Worm (Caenorhabditis elegans) whole organism, L4 larva: ENCODE results near the gene T28C12.15.
A peak's percentile ranks its signal among the peaks of the same experiment; 100 is the strongest.

Experiments
- D1046.2 ChIP-seq: fragments of 200-800 bp; sonication (Bioruptor generic); IDR thresholded peaks from 2 replicates; pipeline ENCODE4 v1.3.6; 2022; ENCODE audit warnings: missing genetic modification characterization, missing compliant biosample characterization
- F26F4.8 ChIP-seq: fragments of 200-800 bp; sonication (Bioruptor generic); conservative IDR thresholded peaks from 2 replicates; pipeline ENCODE4 v1.3.6; 2022; ENCODE audit warnings: missing genetic modification characterization, missing compliant biosample characterization
- F37D6.2 ChIP-seq: sonication (generic microtip); optimal IDR thresholded peaks from 2 replicates; lab custom pipeline; 2016; ENCODE audit warnings: mild to moderate bottlenecking, missing genetic modification characterization, missing compliant biosample characterization
- F44E2.7 ChIP-seq: fragments of 200-800 bp; sonication (Bioruptor generic); IDR thresholded peaks from 2 replicates; pipeline ENCODE4 v2.1.2; 2022; ENCODE audit warnings: missing genetic modification characterization, missing compliant biosample characterization
- R02D3.7 ChIP-seq: fragments of 150-350 bp; sonication (generic microtip); optimal IDR thresholded peaks from 3 replicates; lab custom pipeline; 2014; ENCODE audit warnings: missing biosample characterization, missing genetic modification characterization
- T20F7.1 ChIP-seq: fragments of 200-800 bp; sonication (Bioruptor generic); optimal IDR thresholded peaks from 2 replicates; lab custom pipeline; 2018; ENCODE audit warnings: mild to moderate bottlenecking, missing genetic modification characterization, missing compliant biosample characterization
- Y48G9A.11 ChIP-seq: fragments of 200-800 bp; sonication (Bioruptor generic); IDR thresholded peaks from 2 replicates; pipeline ENCODE4 v1.3.6; 2022; ENCODE audit warnings: missing genetic modification reagents, missing genetic modification characterization, missing compliant biosample characterization
- Y75B8A.6 ChIP-seq: fragments of 200-800 bp; sonication (Bioruptor generic); IDR thresholded peaks from 2 replicates; pipeline ENCODE4 v1.3.6; 2022; ENCODE audit warnings: missing genetic modification reagents, missing genetic modification characterization, missing compliant biosample characterization
- ZK337.2 ChIP-seq: fragments of 200-800 bp; sonication (Bioruptor generic); IDR thresholded peaks from 2 replicates; pipeline ENCODE4 v1.3.6; 2022; ENCODE audit warnings: missing genetic modification reagents, missing genetic modification characterization, missing compliant biosample characterization
- aha-1 ChIP-seq: fragments of 150-350 bp; peaks from one replicate; lab custom pipeline; 2014; ENCODE audit warnings: missing biosample characterization, missing genetic modification characterization
- arid-1 ChIP-seq: fragments of 200-800 bp; sonication (Bioruptor generic); conservative IDR thresholded peaks from 2 replicates; pipeline ENCODE4 v1.3.6; 2022; ENCODE audit warnings: missing genetic modification reagents, missing genetic modification characterization, missing compliant biosample characterization
- ceh-44 ChIP-seq: fragments of 200-800 bp; sonication (Bioruptor generic); IDR thresholded peaks from 2 replicates; pipeline ENCODE4 v1.3.6; 2022; ENCODE audit warnings: missing genetic modification reagents, missing genetic modification characterization, missing compliant biosample characterization
- ces-1 ChIP-seq: fragments of 150-350 bp; sonication (generic microtip); optimal IDR thresholded peaks from 4 replicates; lab custom pipeline; 2014; ENCODE audit warnings: missing biosample characterization, missing genetic modification reagents, missing genetic modification characterization
- daf-12 ChIP-seq: fragments of 150-350 bp; optimal IDR thresholded peaks from 2 replicates; lab custom pipeline; 2014; ENCODE audit warnings: missing biosample characterization, missing genetic modification reagents, missing genetic modification characterization
- daf-16 ChIP-seq, 3 experiments: sonication (generic microtip); optimal IDR thresholded peaks; 2 replicates each; lab custom pipeline; 2016 to 2017; ENCODE audit warnings: missing genetic modification characterization in 3 of 3, missing genetic modification reagents in 3 of 3, mild to moderate bottlenecking in 2 of 3, missing compliant biosample characterization in 2 of 3, missing biosample characterization in 1 of 3, moderate library complexity in 1 of 3
- dmd-9 ChIP-seq: fragments of 200-800 bp; sonication (Bioruptor generic); IDR thresholded peaks from 2 replicates; pipeline ENCODE4 v1.3.6; 2022; ENCODE audit warnings: missing genetic modification reagents, missing genetic modification characterization, missing compliant biosample characterization
- dve-1 ChIP-seq: sonication (generic microtip); optimal IDR thresholded peaks from 2 replicates; lab custom pipeline; 2017; ENCODE audit warnings: antibody characterized with exemption, mild to moderate bottlenecking, missing genetic modification characterization, missing compliant biosample characterization; ENCODE audit not compliant: insufficient read depth
- egl-43 ChIP-seq: fragments of 200-800 bp; sonication (Bioruptor generic); IDR thresholded peaks from 2 replicates; pipeline ENCODE4 v1.3.6; 2022; ENCODE audit warnings: missing genetic modification reagents, missing genetic modification characterization, missing compliant biosample characterization
- fos-1 ChIP-seq: fragments of 150-350 bp; optimal IDR thresholded peaks from 2 replicates; lab custom pipeline; 2014; ENCODE audit warnings: missing biosample characterization, missing genetic modification characterization
- gei-8 ChIP-seq: fragments of 200-800 bp; sonication (Bioruptor generic); optimal IDR thresholded peaks from 2 replicates; lab custom pipeline; 2018; ENCODE audit warnings: mild to moderate bottlenecking, missing genetic modification characterization, missing compliant biosample characterization
- hif-1 ChIP-seq, 2 experiments: sonication (generic microtip); optimal IDR thresholded peaks; 2 replicates each; lab custom pipeline; 2016 to 2017; ENCODE audit warnings: missing compliant biosample characterization in 2 of 2, missing genetic modification characterization in 2 of 2, missing genetic modification reagents in 2 of 2, missing genotype in 2 of 2, mild to moderate bottlenecking in 1 of 2
- hmg-1.1 ChIP-seq: fragments of 200-800 bp; sonication (Bioruptor generic); IDR thresholded peaks from 2 replicates; pipeline ENCODE4 v1.3.6; 2022; ENCODE audit warnings: missing genetic modification reagents, missing genetic modification characterization, missing compliant biosample characterization
- jun-1 ChIP-seq: fragments of 150-350 bp; optimal IDR thresholded peaks from 2 replicates; lab custom pipeline; 2014; ENCODE audit warnings: missing biosample characterization, missing genetic modification reagents, missing genetic modification characterization
- lin-1 ChIP-seq: fragments of 200-800 bp; sonication (Bioruptor generic); IDR thresholded peaks from 2 replicates; pipeline ENCODE4 v1.3.6; 2022; ENCODE audit warnings: missing genetic modification reagents, missing genetic modification characterization, missing compliant biosample characterization
- lin-29 ChIP-seq: fragments of 200-800 bp; sonication (Bioruptor generic); IDR thresholded peaks from 2 replicates; pipeline ENCODE4 v1.3.6; 2022; ENCODE audit warnings: missing genetic modification reagents, missing genetic modification characterization, missing compliant biosample characterization
- madf-5 ChIP-seq, 2 experiments: fragments of 200-800 bp; sonication (Bioruptor generic); IDR thresholded peaks; 2 replicates each; pipeline ENCODE4 v1.3.6; 2022; ENCODE audit warnings: missing compliant biosample characterization in 2 of 2, missing genetic modification characterization in 2 of 2
- madf-9 ChIP-seq: fragments of 200-800 bp; sonication (Bioruptor generic); conservative IDR thresholded peaks from 2 replicates; pipeline ENCODE4 v1.3.6; 2022; ENCODE audit warnings: missing genetic modification reagents, missing genetic modification characterization, missing compliant biosample characterization
- mdl-1 ChIP-seq, 2 experiments: fragments of 150-350 bp in 1 of 2; sonication (generic microtip) in 1 of 2; optimal IDR thresholded peaks; 2 replicates each; lab custom pipeline; 2014 to 2017; ENCODE audit warnings: missing biosample characterization in 2 of 2, missing genetic modification characterization in 2 of 2
- mep-1 ChIP-seq: fragments of 150-350 bp; sonication (generic microtip); optimal IDR thresholded peaks from 3 replicates; lab custom pipeline; 2014; ENCODE audit warnings: missing biosample characterization, missing genetic modification characterization
- mes-2 ChIP-seq: sonication (generic microtip); optimal IDR thresholded peaks from 2 replicates; lab custom pipeline; 2016; ENCODE audit warnings: missing genotype, mild to moderate bottlenecking, missing genetic modification characterization, missing compliant biosample characterization; ENCODE audit not compliant: poor library complexity, severe bottlenecking
- mxl-2 ChIP-seq: fragments of 200-800 bp; sonication (Bioruptor generic); conservative IDR thresholded peaks from 2 replicates; pipeline ENCODE4 v1.3.6; 2022; ENCODE audit warnings: missing genetic modification reagents, missing genetic modification characterization, missing compliant biosample characterization
- nhr-102 ChIP-seq: sonication (generic microtip); optimal IDR thresholded peaks from 2 replicates; lab custom pipeline; 2016; ENCODE audit warnings: mild to moderate bottlenecking, missing genetic modification characterization, moderate library complexity, missing compliant biosample characterization
- nhr-111 ChIP-seq: fragments of 200-800 bp; sonication (Bioruptor generic); optimal IDR thresholded peaks from 2 replicates; lab custom pipeline; 2018; ENCODE audit warnings: mild to moderate bottlenecking, missing genetic modification characterization, missing compliant biosample characterization
- nhr-48 ChIP-seq: sonication (generic microtip); optimal IDR thresholded peaks from 2 replicates; lab custom pipeline; 2016; ENCODE audit warnings: mild to moderate bottlenecking, missing genetic modification characterization, missing compliant biosample characterization
- nhr-76 ChIP-seq: fragments of 150-350 bp; optimal IDR thresholded peaks from 2 replicates; lab custom pipeline; 2014; ENCODE audit warnings: missing biosample characterization, missing genetic modification characterization
- nhr-77 ChIP-seq: fragments of 150-350 bp; optimal IDR thresholded peaks from 2 replicates; lab custom pipeline; 2014; ENCODE audit warnings: missing biosample characterization, missing genetic modification characterization
- php-3 ChIP-seq: fragments of 200-800 bp; sonication (Bioruptor generic); IDR thresholded peaks from 2 replicates; pipeline ENCODE4 v1.3.6; 2022; ENCODE audit warnings: missing genetic modification reagents, missing genetic modification characterization, missing compliant biosample characterization
- saeg-2 ChIP-seq: fragments of 200-800 bp; sonication (Bioruptor generic); IDR thresholded peaks from 2 replicates; pipeline ENCODE4 v1.3.6; 2022; ENCODE audit warnings: missing genetic modification reagents, missing genetic modification characterization, missing compliant biosample characterization
- snpc-1.2 ChIP-seq: fragments of 200-800 bp; sonication (Bioruptor generic); IDR thresholded peaks from 2 replicates; pipeline ENCODE4 v1.3.6; 2022; ENCODE audit warnings: missing genetic modification reagents, missing genetic modification characterization, missing compliant biosample characterization
- snpc-4 ChIP-seq: fragments of 150-350 bp; optimal IDR thresholded peaks from 2 replicates; lab custom pipeline; 2014; ENCODE audit warnings: missing biosample characterization, missing genetic modification characterization
- spr-1 ChIP-seq: sonication (generic microtip); optimal IDR thresholded peaks from 2 replicates; lab custom pipeline; 2016; ENCODE audit warnings: mild to moderate bottlenecking, missing genetic modification characterization, missing compliant biosample characterization
- spr-3 ChIP-seq: fragments of 200-800 bp; sonication (Bioruptor generic); optimal IDR thresholded peaks from 2 replicates; lab custom pipeline; 2018; ENCODE audit warnings: mild to moderate bottlenecking, missing genetic modification characterization, missing compliant biosample characterization
- tra-1 ChIP-seq: fragments of 200-800 bp; sonication (Bioruptor generic); IDR thresholded peaks from 2 replicates; pipeline ENCODE4 v1.3.6; 2022; ENCODE audit warnings: missing genetic modification reagents, missing genetic modification characterization, missing compliant biosample characterization
- vab-7 ChIP-seq: fragments of 200-800 bp; sonication (Bioruptor generic); IDR thresholded peaks from 2 replicates; pipeline ENCODE4 v1.3.6; 2022; ENCODE audit warnings: missing genetic modification reagents, missing genetic modification characterization, missing compliant biosample characterization
- zfp-3 ChIP-seq: fragments of 200-800 bp; sonication (Bioruptor generic); conservative IDR thresholded peaks from 2 replicates; pipeline ENCODE4 v1.3.6; 2022; ENCODE audit warnings: missing genetic modification reagents, missing genetic modification characterization, missing compliant biosample characterization
- ztf-11 ChIP-seq: fragments of 150-350 bp; optimal IDR thresholded peaks from 2 replicates; lab custom pipeline; 2014; ENCODE audit warnings: missing biosample characterization, missing genetic modification characterization

The T28C12.15 gene

ce11 chrV:6336108-6336507 lies 14.5 kb upstream of the T28C12.15 start, which contains the start of gene T28C12.6:
Gene T28C12.6, minus strand, starts transcription at chrV:6336119.
- no peak for TF ChIP-seq daf-12 (tag; lab: Kevin White, UChicago)
- TF ChIP-seq fos-1 (tag; lab: Kevin White, UChicago), result no peak
- no peak for TF ChIP-seq php-3 (GFP tag; lab: Robert Waterston, UW)
- no peak for TF ChIP-seq hif-1 (tag; optimal IDR thresholded peaks at IDR 0.05; lab: Kevin White, UChicago)
- no peak for TF ChIP-seq T20F7.1
- no peak for TF ChIP-seq R02D3.7 (tag; lab: Kevin White, UChicago)
- TF ChIP-seq daf-16 (GFP tag; optimal IDR thresholded peaks at IDR 0.05; lab: Kevin White, UChicago), result no peak
- TF ChIP-seq daf-16 (tag; optimal IDR thresholded peaks at IDR 0.05; lab: Kevin White, UChicago), result no peak
- TF ChIP-seq F37D6.2, result no peak
- no peak for TF ChIP-seq dmd-9 (GFP tag; lab: Robert Waterston, UW)
- TF ChIP-seq nhr-102 (tag; lab: Kevin White, UChicago), result no peak
- no peak for TF ChIP-seq tra-1
- TF ChIP-seq mep-1, result no peak
- no peak for TF ChIP-seq Y75B8A.6 (GFP tag; lab: Robert Waterston, UW)
- TF ChIP-seq nhr-77, result no peak

DNA sequence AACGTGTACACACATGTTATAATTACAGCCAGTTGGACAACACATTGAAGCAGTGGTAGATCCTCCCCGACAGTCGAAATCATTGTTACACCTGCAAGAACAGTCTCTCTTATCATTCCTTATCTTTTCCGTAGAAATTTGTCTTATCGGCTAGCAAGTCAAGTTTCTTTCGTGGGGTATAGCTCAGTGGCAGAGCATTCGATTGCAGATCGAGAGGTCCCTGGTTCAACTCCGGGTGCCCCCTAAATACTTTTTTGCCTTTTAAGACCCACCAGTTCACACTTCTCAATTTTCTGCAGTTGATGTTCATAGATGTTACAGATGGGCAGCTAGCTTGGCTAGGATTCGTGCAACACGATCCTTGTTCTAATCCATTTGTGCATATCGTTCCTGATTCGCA lies 13.6 kb upstream of the T28C12.15 start:
- TF ChIP-seq mxl-2 (GFP tag; lab: Robert Waterston, UW), result peak; percentile 77
- TF ChIP-seq dve-1 (tag; lab: Kevin White, UChicago), result no peak
- peak in 1 of 2 experiments; percentile 74 for TF ChIP-seq daf-16 (GFP tag; optimal IDR thresholded peaks at IDR 0.05; lab: Kevin White, UChicago)
- no peak for TF ChIP-seq daf-16 (tag; optimal IDR thresholded peaks at IDR 0.05; lab: Kevin White, UChicago)
- TF ChIP-seq nhr-76 (tag; lab: Kevin White, UChicago), result no peak
- peak; percentile 21 for TF ChIP-seq gei-8 (GFP tag; lab: Kevin White, UChicago)
- TF ChIP-seq lin-1 (GFP tag; lab: Robert Waterston, UW), result peak; percentile 88
- TF ChIP-seq jun-1, result no peak
- TF ChIP-seq egl-43 (GFP tag; lab: Robert Waterston, UW), result peak; percentile 95
- TF ChIP-seq Y75B8A.6 (GFP tag; lab: Robert Waterston, UW), result peak; percentile 45; the same call in 1 of the 2 replicates
- peak; percentile 58 for TF ChIP-seq spr-1 (tag; lab: Kevin White, UChicago)
- TF ChIP-seq tra-1, result peak; percentile 73
- peak; percentile 66 for TF ChIP-seq madf-9 (GFP tag; lab: Robert Waterston, UW)
- TF ChIP-seq nhr-111, result peak; percentile 52
- peak; percentile 60; the same call in 1 of the 2 replicates for TF ChIP-seq ZK337.2
- TF ChIP-seq madf-5 (GFP tag; IDR thresholded peaks at IDR 0.05; lab: Robert Waterston, UW), result peak; percentile 79 to 82
- TF ChIP-seq mep-1, result no peak
- peak; percentile 15 for TF ChIP-seq spr-3 (GFP tag; lab: Kevin White, UChicago)
- no peak for TF ChIP-seq R02D3.7 (tag; lab: Kevin White, UChicago)
- TF ChIP-seq lin-29 (GFP tag; lab: Robert Waterston, UW), result 0 out of 2 replicates have a peak, but pooled peaks have one; percentile 58
- TF ChIP-seq hif-1 (tag; optimal IDR thresholded peaks at IDR 0.05; lab: Kevin White, UChicago), result no peak
- TF ChIP-seq mes-2 (tag; lab: Kevin White, UChicago), result no peak
- TF ChIP-seq D1046.2 (GFP tag; lab: Robert Waterston, UW), result peak; percentile 72; the same call in 1 of the 2 replicates
- peak; percentile 93 for TF ChIP-seq F44E2.7 (GFP tag; lab: Robert Waterston, UW)
- TF ChIP-seq saeg-2 (GFP tag; lab: Robert Waterston, UW), result peak; percentile 73; the same call in 1 of the 2 replicates
- TF ChIP-seq snpc-4 (tag; lab: Kevin White, UChicago), result no peak
- TF ChIP-seq hmg-1.1 (GFP tag; lab: Robert Waterston, UW), result peak; percentile 49; the same call in 1 of the 2 replicates
- TF ChIP-seq F26F4.8 (GFP tag; lab: Robert Waterston, UW), result peak; percentile 74; the same call in 1 of the 2 replicates
- TF ChIP-seq Y48G9A.11 (GFP tag; lab: Robert Waterston, UW), result peak; percentile 81; the same call in 1 of the 2 replicates
- no peak for TF ChIP-seq ces-1 (GFP tag; lab: Kevin White, UChicago)
- no peak for TF ChIP-seq mdl-1 (tag; optimal IDR thresholded peaks at IDR 0.05; lab: Kevin White, UChicago)
- peak; percentile 46 for TF ChIP-seq nhr-48 (tag; lab: Kevin White, UChicago)
- peak; percentile 80 for TF ChIP-seq vab-7 (GFP tag; lab: Robert Waterston, UW)
- TF ChIP-seq php-3 (GFP tag; lab: Robert Waterston, UW), result peak; percentile 64; the same call in 1 of the 2 replicates
- 0 out of 2 replicates have a peak, but pooled peaks have one; percentile 53 for TF ChIP-seq ceh-44 (GFP tag; lab: Robert Waterston, UW)
- no peak for TF ChIP-seq aha-1
- no peak for TF ChIP-seq daf-12 (tag; lab: Kevin White, UChicago)
- peak; percentile 66; the same call in 1 of the 2 replicates for TF ChIP-seq zfp-3
- peak; percentile 88 for TF ChIP-seq snpc-1.2 (GFP tag; lab: Robert Waterston, UW)
- TF ChIP-seq ztf-11 (tag; lab: Kevin White, UChicago), result no peak
- TF ChIP-seq dmd-9 (GFP tag; lab: Robert Waterston, UW), result 0 out of 2 replicates have a peak, but pooled peaks have one; percentile 21
- TF ChIP-seq arid-1 (GFP tag; lab: Robert Waterston, UW), result peak; percentile 82
